Worm (Caenorhabditis elegans) whole organism, young adult: ENCODE data around the gene C44C10.7.

Experiments used
- C17E4.6 ChIP-seq: fragments of 200-800 bp; sonication (Bioruptor generic); IDR thresholded peaks from 2 replicates; pipeline ENCODE4 v1.3.6; 2022; ENCODE audit warnings: missing genetic modification reagents, missing genetic modification characterization, missing compliant biosample characterization
- Y67H2A.10 ChIP-seq: fragments of 200-800 bp; sonication (Bioruptor generic); conservative IDR thresholded peaks from 2 replicates; pipeline ENCODE4 v1.3.6; 2022; ENCODE audit warnings: missing genetic modification reagents, missing genetic modification characterization, missing compliant biosample characterization
- attf-3 ChIP-seq: fragments of 200-800 bp; sonication (Bioruptor generic); conservative IDR thresholded peaks from 2 replicates; pipeline ENCODE4 v1.3.6; 2022; ENCODE audit warnings: missing genetic modification reagents, missing genetic modification characterization, missing compliant biosample characterization
- bed-2 ChIP-seq: fragments of 200-800 bp; sonication (Bioruptor generic); IDR thresholded peaks from 2 replicates; pipeline ENCODE4 v1.3.6; 2022; ENCODE audit warnings: missing genetic modification reagents, missing genetic modification characterization, missing compliant biosample characterization
- ccch-3 ChIP-seq: fragments of 200-800 bp; sonication (Bioruptor generic); optimal IDR thresholded peaks from 2 replicates; lab custom pipeline; 2018; ENCODE audit warnings: mild to moderate bottlenecking, missing genetic modification characterization, missing compliant biosample characterization
- lin-26 ChIP-seq: fragments of 200-800 bp; sonication (Bioruptor generic); IDR thresholded peaks from 2 replicates; pipeline ENCODE4 v1.3.6; 2022; ENCODE audit warnings: missing genetic modification reagents, missing genetic modification characterization, missing compliant biosample characterization
- snpc-1.3 ChIP-seq: sonication (generic microtip); optimal IDR thresholded peaks from 2 replicates; lab custom pipeline; 2017; ENCODE audit warnings: missing genetic modification characterization, mild to moderate bottlenecking, missing compliant biosample characterization, antibody characterized with exemption, moderate library complexity, missing genotype, missing genetic modification reagents; ENCODE audit not compliant: insufficient read depth
- unc-62 ChIP-seq: fragments of 150-350 bp; optimal IDR thresholded peaks from 2 replicates; lab custom pipeline; 2014; ENCODE audit warnings: missing biosample characterization, missing genetic modification reagents, missing genetic modification characterization
- zfh-2 ChIP-seq: fragments of 200-800 bp; sonication (Bioruptor generic); conservative IDR thresholded peaks from 2 replicates; pipeline ENCODE4 v1.3.6; 2022; ENCODE audit warnings: missing genetic modification reagents, missing genetic modification characterization, missing compliant biosample characterization
- ztf-25 ChIP-seq: fragments of 200-800 bp; sonication (Bioruptor generic); IDR thresholded peaks from 2 replicates; pipeline ENCODE4 v1.3.6; 2022; ENCODE audit warnings: missing genetic modification reagents, missing genetic modification characterization, missing compliant biosample characterization

ce11 chrX:11716463-11716960, 28.4 kb upstream of the C44C10.7 start, which contains the start of gene C44C10.9:
- TF ChIP-seq zfh-2 (no peak), unc-62 (GFP tag; lab: Kevin White, UChicago) (no peak), bed-2 (GFP tag; lab: Robert Waterston, UW) (no peak), Y67H2A.10 (GFP tag; lab: Robert Waterston, UW) (no peak), attf-3 (GFP tag; lab: Robert Waterston, UW) (no peak), ztf-25 (GFP tag; lab: Robert Waterston, UW) (no peak), C17E4.6 (no peak), lin-26 (GFP tag; lab: Robert Waterston, UW) (no peak), ccch-3 (no peak), snpc-1.3 (tag; lab: Kevin White, UChicago) (no peak)
